Worm (Caenorhabditis elegans) whole organism, L2 larva: ENCODE measurements around the gene C50F4.12.

Source experiments
- C34F6.9 ChIP-seq: fragments of 150-350 bp; optimal IDR thresholded peaks from 2 replicates; lab custom pipeline; 2014; ENCODE audit warnings: missing biosample characterization, missing genetic modification characterization
- F13H6.1 ChIP-seq: sonication (generic microtip); optimal IDR thresholded peaks from 2 replicates; lab custom pipeline; 2016; ENCODE audit warnings: missing genetic modification characterization, missing compliant biosample characterization
- Y55F3AM.14 ChIP-seq: fragments of 200-800 bp; sonication (Bioruptor generic); optimal IDR thresholded peaks from 2 replicates; lab custom pipeline; 2018; ENCODE audit warnings: mild to moderate bottlenecking, missing genetic modification characterization, missing compliant biosample characterization
- ZK546.5 ChIP-seq: sonication (generic microtip); optimal IDR thresholded peaks from 2 replicates; lab custom pipeline; 2017; ENCODE audit warnings: missing biosample characterization, missing genetic modification characterization
- alr-1 ChIP-seq: fragments of 150-350 bp; optimal IDR thresholded peaks from 2 replicates; lab custom pipeline; 2014; ENCODE audit warnings: missing biosample characterization, missing genetic modification characterization
- aly-2 ChIP-seq: fragments of 150-350 bp; optimal IDR thresholded peaks from 2 replicates; lab custom pipeline; 2014; ENCODE audit warnings: missing biosample characterization, missing genetic modification characterization
- ama-1 ChIP-seq: fragments of 150-350 bp; optimal IDR thresholded peaks from 2 replicates; lab custom pipeline; 2018; ENCODE audit warnings: inconsistent platforms
- ceh-16 ChIP-seq: fragments of 150-350 bp; optimal IDR thresholded peaks from 2 replicates; lab custom pipeline; 2014; ENCODE audit warnings: missing biosample characterization, missing genetic modification characterization
- ceh-82 ChIP-seq: fragments of 150-350 bp; optimal IDR thresholded peaks from 2 replicates; lab custom pipeline; 2014; ENCODE audit warnings: missing biosample characterization, missing genetic modification characterization
- crh-2 ChIP-seq: sonication (generic microtip); optimal IDR thresholded peaks from 2 replicates; lab custom pipeline; 2017; ENCODE audit warnings: missing biosample characterization, missing genetic modification characterization
- dmd-4 ChIP-seq: sonication (generic microtip); optimal IDR thresholded peaks from 2 replicates; lab custom pipeline; 2017; ENCODE audit warnings: missing biosample characterization, missing genetic modification characterization
- egl-27 ChIP-seq: sonication (generic microtip); optimal IDR thresholded peaks from 3 replicates; lab custom pipeline; 2017; ENCODE audit warnings: missing biosample characterization, missing genetic modification reagents, missing genetic modification characterization
- elt-1 ChIP-seq: fragments of 150-350 bp; optimal IDR thresholded peaks from 2 replicates; lab custom pipeline; 2014; ENCODE audit warnings: missing biosample characterization, missing genetic modification characterization
- elt-3 ChIP-seq: sonication (generic microtip); optimal IDR thresholded peaks from 2 replicates; lab custom pipeline; 2017; ENCODE audit warnings: missing biosample characterization, missing genetic modification characterization
- fos-1 ChIP-seq: fragments of 150-350 bp; optimal IDR thresholded peaks from 2 replicates; lab custom pipeline; 2014; ENCODE audit warnings: missing biosample characterization, missing genetic modification characterization
- gmeb-1 ChIP-seq: fragments of 150-350 bp; optimal IDR thresholded peaks from 2 replicates; lab custom pipeline; 2014; ENCODE audit warnings: missing biosample characterization, missing genetic modification characterization
- lin-11 ChIP-seq: fragments of 150-350 bp; sonication (generic microtip); optimal IDR thresholded peaks from 2 replicates; lab custom pipeline; 2014; ENCODE audit warnings: missing biosample characterization, missing genetic modification characterization, inconsistent platforms, mixed read lengths
- lin-13 ChIP-seq: fragments of 150-350 bp; optimal IDR thresholded peaks from 2 replicates; lab custom pipeline; 2014; ENCODE audit warnings: missing biosample characterization, missing genetic modification reagents, missing genetic modification characterization
- lin-39 ChIP-seq: fragments of 150-350 bp; optimal IDR thresholded peaks from 2 replicates; lab custom pipeline; 2014; ENCODE audit warnings: missing biosample characterization, missing genetic modification reagents, missing genetic modification characterization
- mab-5 ChIP-seq: fragments of 150-350 bp; optimal IDR thresholded peaks from 2 replicates; lab custom pipeline; 2014; ENCODE audit warnings: missing biosample characterization, missing genetic modification characterization
- mbf-1 ChIP-seq: sonication (generic microtip); optimal IDR thresholded peaks from 2 replicates; lab custom pipeline; 2017; ENCODE audit warnings: missing biosample characterization, missing genetic modification characterization
- mdl-1 ChIP-seq, 2 experiments: fragments of 150-350 bp in 1 of 2; sonication (generic microtip) in 1 of 2; optimal IDR thresholded peaks; 2 replicates each; lab custom pipeline; 2017; ENCODE audit warnings: missing biosample characterization in 2 of 2, missing genetic modification characterization in 2 of 2
- nhr-10 ChIP-seq: sonication (generic microtip); optimal IDR thresholded peaks from 2 replicates; lab custom pipeline; 2017; ENCODE audit warnings: missing biosample characterization, missing genetic modification characterization
- nhr-11 ChIP-seq: fragments of 150-350 bp; optimal IDR thresholded peaks from 2 replicates; lab custom pipeline; 2014; ENCODE audit warnings: missing biosample characterization, missing genetic modification characterization
- nhr-12 ChIP-seq: fragments of 150-350 bp; optimal IDR thresholded peaks from 2 replicates; lab custom pipeline; 2014; ENCODE audit warnings: missing biosample characterization, missing genetic modification characterization
- nhr-129 ChIP-seq: fragments of 150-350 bp; optimal IDR thresholded peaks from 2 replicates; lab custom pipeline; 2014; ENCODE audit warnings: missing biosample characterization, missing genetic modification characterization
- nhr-21 ChIP-seq: fragments of 150-350 bp; optimal IDR thresholded peaks from 2 replicates; lab custom pipeline; 2014; ENCODE audit warnings: missing biosample characterization, missing genetic modification characterization
- nhr-23 ChIP-seq: fragments of 150-350 bp; optimal IDR thresholded peaks from 2 replicates; lab custom pipeline; 2014; ENCODE audit warnings: missing biosample characterization, missing genetic modification reagents, missing genetic modification characterization
- nhr-25 ChIP-seq: fragments of 150-350 bp; sonication (generic microtip); optimal IDR thresholded peaks from 3 replicates; lab custom pipeline; 2014; ENCODE audit warnings: missing biosample characterization, missing genetic modification characterization
- nhr-6 ChIP-seq: fragments of 150-350 bp; optimal IDR thresholded peaks from 2 replicates; lab custom pipeline; 2014; ENCODE audit warnings: missing biosample characterization, missing genetic modification characterization
- peb-1 ChIP-seq: fragments of 150-350 bp; optimal IDR thresholded peaks from 2 replicates; lab custom pipeline; 2014; ENCODE audit warnings: missing biosample characterization, missing genetic modification characterization
- sem-4 ChIP-seq: fragments of 150-350 bp; optimal IDR thresholded peaks from 2 replicates; lab custom pipeline; 2014; ENCODE audit warnings: missing biosample characterization, missing genetic modification reagents, missing genetic modification characterization
- skn-1 ChIP-seq: sonication (generic microtip); optimal IDR thresholded peaks from 2 replicates; lab custom pipeline; 2017; ENCODE audit warnings: missing biosample characterization, missing genetic modification characterization
- sma-9 ChIP-seq, 2 experiments: fragments of 150-350 bp in 1 of 2; sonication (generic microtip) in 1 of 2; optimal IDR thresholded peaks; 2 replicates each; lab custom pipeline; 2014 to 2016; ENCODE audit warnings: missing genetic modification characterization in 2 of 2, mild to moderate bottlenecking in 1 of 2, missing biosample characterization in 1 of 2, missing compliant biosample characterization in 1 of 2, missing genetic modification reagents in 1 of 2, moderate library complexity in 1 of 2
- snpc-4 ChIP-seq: fragments of 150-350 bp; optimal IDR thresholded peaks from 2 replicates; lab custom pipeline; 2014; ENCODE audit warnings: missing biosample characterization, missing genetic modification characterization
- unc-39 ChIP-seq: fragments of 150-350 bp; optimal IDR thresholded peaks from 2 replicates; lab custom pipeline; 2014; ENCODE audit warnings: missing biosample characterization, missing genetic modification characterization
- unc-55 ChIP-seq: fragments of 150-350 bp; sonication (generic microtip); optimal IDR thresholded peaks from 3 replicates; lab custom pipeline; 2014; ENCODE audit warnings: missing biosample characterization, missing genetic modification reagents, missing genetic modification characterization
- unc-62 ChIP-seq: fragments of 150-350 bp; optimal IDR thresholded peaks from 2 replicates; lab custom pipeline; 2014; ENCODE audit warnings: missing biosample characterization, missing genetic modification reagents, missing genetic modification characterization
- zag-1 ChIP-seq: fragments of 150-350 bp; optimal IDR thresholded peaks from 2 replicates; lab custom pipeline; 2014; ENCODE audit warnings: missing biosample characterization, missing genetic modification characterization
- ztf-1 ChIP-seq: fragments of 200-800 bp; sonication (Bioruptor generic); conservative IDR thresholded peaks from 2 replicates; pipeline ENCODE4 v1.3.6; 2022; ENCODE audit warnings: missing genetic modification characterization, missing compliant biosample characterization
- ztf-11 ChIP-seq: sonication (generic microtip); optimal IDR thresholded peaks from 2 replicates; lab custom pipeline; 2017; ENCODE audit warnings: missing biosample characterization, missing genetic modification characterization
- ztf-4 ChIP-seq: fragments of 150-350 bp; optimal IDR thresholded peaks from 2 replicates; lab custom pipeline; 2014; ENCODE audit warnings: missing biosample characterization, missing genetic modification characterization

C50F4.12 gene

ce11 chrV:9507742-9508141, 31.8 kb downstream of the C50F4.12 start, which contains the start of gene acs-14:
TSS of gene acs-14 (plus strand) at chrV:9508132.
- TF ChIP-seq dmd-4 (no peak), fos-1 (tag; lab: Kevin White, UChicago) (peak; percentile 17)
- TF ChIP-seq, all 48 proteins: peak for 1

DNA sequence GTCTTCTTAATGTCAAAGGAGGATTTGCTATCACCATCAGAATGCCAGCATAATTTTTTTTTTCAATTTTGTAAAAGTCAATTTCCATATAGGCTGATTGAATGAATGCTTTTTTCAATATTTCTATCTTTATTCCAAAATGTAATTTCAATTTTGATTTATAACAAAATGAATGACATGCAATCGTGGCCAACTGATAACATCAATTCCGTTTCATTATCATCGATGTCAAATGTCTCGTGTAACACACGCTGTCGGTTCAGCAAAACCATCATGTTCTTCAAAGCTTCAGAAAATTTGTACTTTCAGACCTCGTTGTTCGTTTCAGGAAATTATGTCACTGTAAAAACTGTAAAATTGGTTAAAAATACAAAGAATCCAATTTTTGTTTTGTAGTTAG, 32.6 kb downstream of the C50F4.12 start:
- TF ChIP-seq sem-4: no peak
- TF ChIP-seq snpc-4 (tag; lab: Kevin White, UChicago): no peak
- TF ChIP-seq egl-27: no peak
- TF ChIP-seq nhr-10 (tag; lab: Kevin White, UChicago): no peak
- no peak for TF ChIP-seq mab-5 (tag; lab: Kevin White, UChicago)
- TF ChIP-seq unc-55: no peak
- TF ChIP-seq crh-2 (tag; lab: Kevin White, UChicago): peak; percentile 10
- TF ChIP-seq lin-39: no peak
- TF ChIP-seq sma-9 (GFP tag; optimal IDR thresholded peaks at IDR 0.05; lab: Kevin White, UChicago): peak; percentile 30
- TF ChIP-seq sma-9 (tag; optimal IDR thresholded peaks at IDR 0.05; lab: Kevin White, UChicago): no peak
- TF ChIP-seq gmeb-1: no peak
- TF ChIP-seq elt-1: no peak
- no peak for TF ChIP-seq ZK546.5
- TF ChIP-seq nhr-11 (tag; lab: Kevin White, UChicago): no peak
- TF ChIP-seq ztf-4 (tag; lab: Kevin White, UChicago): no peak
- peak in 1 of 2 experiments; percentile 13 for TF ChIP-seq mdl-1 (tag; optimal IDR thresholded peaks at IDR 0.05; lab: Kevin White, UChicago)
- TF ChIP-seq zag-1: no peak
- TF ChIP-seq fos-1 (tag; lab: Kevin White, UChicago): peak; percentile 78
- no peak for TF ChIP-seq ceh-82 (tag; lab: Kevin White, UChicago)
- no peak for TF ChIP-seq F13H6.1 (tag; lab: Kevin White, UChicago)
- TF ChIP-seq lin-11 (tag; lab: Kevin White, UChicago): no peak
- TF ChIP-seq dmd-4: no peak
- TF ChIP-seq nhr-21 (tag; lab: Kevin White, UChicago): no peak

DNA sequence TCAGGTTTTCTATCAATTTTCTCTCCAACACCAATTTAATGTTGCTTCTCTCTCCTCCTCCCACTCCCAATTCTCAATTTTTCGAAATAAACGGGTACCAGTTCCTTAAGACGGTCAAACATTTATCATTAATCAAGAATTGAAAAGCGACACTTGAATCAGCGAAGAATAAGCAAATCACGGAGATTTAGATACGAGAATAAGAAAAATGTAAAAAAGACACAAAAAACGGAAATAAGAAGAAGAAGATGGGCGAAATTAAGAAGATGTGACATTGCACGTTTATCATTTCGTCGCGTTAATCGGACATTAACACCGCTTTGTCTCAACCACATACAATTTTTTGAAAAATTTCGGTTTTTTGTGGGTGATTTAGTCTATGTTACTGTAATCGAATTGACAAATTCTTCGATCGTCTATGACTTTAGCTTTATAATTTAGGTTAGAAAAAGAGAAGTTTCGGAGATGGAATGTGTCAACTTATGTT, 35.0 kb downstream of the C50F4.12 start, which contains the start of gene haao-1:
haao-1 (plus strand) TSS at position 437 of the 487 bp plus-strand sequence.
- TF ChIP-seq ztf-11 (tag; lab: Kevin White, UChicago): no peak
- TF ChIP-seq unc-39: no peak
- TF ChIP-seq nhr-11 (tag; lab: Kevin White, UChicago): no peak
- TF ChIP-seq nhr-10 (tag; lab: Kevin White, UChicago): no peak
- TF ChIP-seq nhr-129 (tag; lab: Kevin White, UChicago): no peak
- TF ChIP-seq F13H6.1 (tag; lab: Kevin White, UChicago): no peak
- no peak for TF ChIP-seq C34F6.9 (tag; lab: Kevin White, UChicago)
- no peak for TF ChIP-seq unc-55
- TF ChIP-seq gmeb-1: no peak
- TF ChIP-seq ztf-4 (tag; lab: Kevin White, UChicago): no peak
- TF ChIP-seq Y55F3AM.14 (GFP tag; lab: Kevin White, UChicago): no peak
- TF ChIP-seq mdl-1 (tag; optimal IDR thresholded peaks at IDR 0.05; lab: Kevin White, UChicago): no peak
- TF ChIP-seq alr-1 (tag; lab: Kevin White, UChicago): no peak
- no peak for TF ChIP-seq sma-9 (GFP tag; optimal IDR thresholded peaks at IDR 0.05; lab: Kevin White, UChicago)
- TF ChIP-seq sma-9 (tag; optimal IDR thresholded peaks at IDR 0.05; lab: Kevin White, UChicago): no peak
- TF ChIP-seq elt-1: no peak
- TF ChIP-seq ama-1 (lab: Kevin White, UChicago): no peak

DNA sequence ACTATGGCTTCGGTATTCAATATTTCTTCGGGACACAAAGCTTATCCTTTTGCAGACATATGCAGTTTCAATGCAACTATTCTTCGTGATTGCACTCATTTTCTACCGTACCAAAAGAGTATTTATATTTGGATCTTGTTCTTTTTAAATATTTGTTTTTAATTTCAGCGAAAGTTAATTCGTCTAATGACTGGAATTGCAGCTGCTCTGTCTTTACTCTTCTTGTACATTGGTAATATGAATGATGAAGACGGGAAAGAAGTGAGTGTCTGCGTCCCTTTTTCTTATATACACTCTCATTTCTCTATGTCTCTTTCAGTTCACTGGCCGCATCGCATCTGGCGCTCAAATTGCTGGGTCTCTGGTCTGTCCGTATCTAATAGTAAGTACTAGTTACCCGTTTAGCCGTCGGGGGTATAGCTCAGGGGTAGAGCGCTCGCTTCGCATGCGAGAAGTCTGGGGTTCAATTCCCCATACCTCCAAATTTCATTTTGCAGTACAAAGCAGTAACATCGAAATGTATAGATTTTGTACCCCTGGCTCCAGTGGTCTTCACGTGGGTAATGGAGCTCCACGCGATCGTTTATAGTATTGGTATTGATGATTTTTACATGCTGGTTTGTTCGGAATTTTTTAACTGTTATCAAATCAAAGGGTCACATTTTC, 36.3 kb downstream of the C50F4.12 start:
- no peak for TF ChIP-seq nhr-6 (tag; lab: Kevin White, UChicago)
- no peak for TF ChIP-seq lin-39
- TF ChIP-seq ceh-16 (tag; lab: Kevin White, UChicago): peak; percentile 48
- no peak for TF ChIP-seq nhr-12 (tag; lab: Kevin White, UChicago)
- no peak for TF ChIP-seq elt-1
- TF ChIP-seq unc-39: no peak
- TF ChIP-seq peb-1 (tag; lab: Kevin White, UChicago): no peak
- no peak for TF ChIP-seq nhr-23 (tag; lab: Kevin White, UChicago)
- TF ChIP-seq gmeb-1: peak; percentile 66
- TF ChIP-seq mdl-1 (tag; optimal IDR thresholded peaks at IDR 0.05; lab: Kevin White, UChicago): no peak
- no peak for TF ChIP-seq ztf-1 (GFP tag; lab: Robert Waterston, UW)
- TF ChIP-seq ztf-11 (tag; lab: Kevin White, UChicago): no peak
- no peak for TF ChIP-seq mab-5 (tag; lab: Kevin White, UChicago)
- TF ChIP-seq crh-2 (tag; lab: Kevin White, UChicago): peak; percentile 38
- TF ChIP-seq lin-11 (tag; lab: Kevin White, UChicago): peak; percentile 51
- no peak for TF ChIP-seq elt-3 (tag; lab: Kevin White, UChicago)
- TF ChIP-seq Y55F3AM.14 (GFP tag; lab: Kevin White, UChicago): peak; percentile 60
- TF ChIP-seq snpc-4 (tag; lab: Kevin White, UChicago): peak; percentile 95
- TF ChIP-seq egl-27: peak; percentile 67
- TF ChIP-seq fos-1 (tag; lab: Kevin White, UChicago): peak; percentile 44
- TF ChIP-seq nhr-25 (tag; lab: Kevin White, UChicago): peak; percentile 54
- peak; percentile 57 for TF ChIP-seq F13H6.1 (tag; lab: Kevin White, UChicago)
- TF ChIP-seq aly-2 (tag; lab: Kevin White, UChicago): no peak
- TF ChIP-seq unc-55: no peak
- peak; percentile 59 for TF ChIP-seq sma-9 (GFP tag; optimal IDR thresholded peaks at IDR 0.05; lab: Kevin White, UChicago)
- TF ChIP-seq sma-9 (tag; optimal IDR thresholded peaks at IDR 0.05; lab: Kevin White, UChicago): no peak
- no peak for TF ChIP-seq mbf-1 (tag; lab: Kevin White, UChicago)
- peak; percentile 4 for TF ChIP-seq nhr-10 (tag; lab: Kevin White, UChicago)
- TF ChIP-seq zag-1: no peak
- TF ChIP-seq skn-1 (tag; lab: Kevin White, UChicago): no peak
- TF ChIP-seq lin-13: peak; percentile 54
- no peak for TF ChIP-seq unc-62 (GFP tag; lab: Kevin White, UChicago)
- TF ChIP-seq ama-1 (lab: Kevin White, UChicago): no peak
- TF ChIP-seq ZK546.5: no peak
